Worm (Caenorhabditis elegans): Measurements from ENCODE around the gene irld-49.

Gene irld-49

DNA sequence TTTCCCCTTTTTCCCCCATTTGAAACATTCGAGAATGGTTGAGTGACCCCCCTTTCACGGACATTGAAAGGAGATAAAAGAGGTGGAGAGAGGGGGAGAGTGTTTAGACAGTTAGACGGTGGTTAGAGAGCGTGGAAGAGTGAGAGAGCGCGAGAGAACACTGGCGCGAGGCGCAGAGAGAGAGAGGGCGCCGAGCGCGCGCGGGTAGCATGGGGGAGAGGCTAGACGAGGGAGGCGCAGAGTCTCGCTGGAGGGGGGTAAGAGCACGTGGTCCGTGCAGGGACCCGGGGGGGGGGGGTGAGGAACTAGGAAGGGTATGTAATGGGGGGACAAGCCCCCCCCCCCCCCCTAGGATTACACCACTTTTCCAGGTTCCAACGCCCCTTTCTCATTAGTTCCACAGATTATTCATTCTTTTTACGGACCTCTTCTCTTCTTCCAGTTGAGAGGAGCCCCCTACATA, 30.0 kb downstream of the irld-49 start (continued):
- TF ChIP-seq alr-1 (tag; optimal IDR thresholded peaks at IDR 0.05), result no peak
- peak; percentile 96 for TF ChIP-seq ztf-4 (tag; optimal IDR thresholded peaks at IDR 0.05)
- TF ChIP-seq C34F6.9 (tag; optimal IDR thresholded peaks at IDR 0.05), result peak; percentile 90
- no peak for TF ChIP-seq lin-39 (tag; optimal IDR thresholded peaks at IDR 0.05)
- TF ChIP-seq lin-13 (GFP tag; optimal IDR thresholded peaks at IDR 0.05), result peak; percentile 96
- TF ChIP-seq nhr-77 (tag; optimal IDR thresholded peaks at IDR 0.05), result peak; percentile 30
- TF ChIP-seq unc-62 (GFP tag; optimal IDR thresholded peaks at IDR 0.05), result peak; percentile 16
- TF ChIP-seq nhr-129 (tag; optimal IDR thresholded peaks at IDR 0.05), result peak; percentile 90
- TF ChIP-seq snpc-4 (tag; optimal IDR thresholded peaks at IDR 0.05), result peak; percentile 72
- peak; percentile 49 for TF ChIP-seq elt-1 (tag; optimal IDR thresholded peaks at IDR 0.05)
- TF ChIP-seq lin-11 (tag; optimal IDR thresholded peaks at IDR 0.05), result peak; percentile 86

- TF ChIP-seq fos-1 (tag; optimal IDR thresholded peaks at IDR 0.05), result peak; percentile 69
- TF ChIP-seq crh-2 (tag; optimal IDR thresholded peaks at IDR 0.05), result peak; percentile 68
- no peak for TF ChIP-seq nhr-21 (tag; optimal IDR thresholded peaks at IDR 0.05)
- peak; percentile 66 for TF ChIP-seq nhr-25 (tag; optimal IDR thresholded peaks at IDR 0.05)
- TF ChIP-seq nhr-12 (tag; optimal IDR thresholded peaks at IDR 0.05), result no peak
- no peak for TF ChIP-seq aly-2 (tag; optimal IDR thresholded peaks at IDR 0.05)
- no peak for TF ChIP-seq nhr-23 (tag; optimal IDR thresholded peaks at IDR 0.05)
- peak in 1 of 2 experiments; percentile 3 for TF ChIP-seq mdl-1 (tag; optimal IDR thresholded peaks at IDR 0.05)
- TF ChIP-seq ztf-11 (tag; optimal IDR thresholded peaks at IDR 0.05), result no peak
- TF ChIP-seq nhr-237 (tag; optimal IDR thresholded peaks at IDR 0.05), result no peak
- TF ChIP-seq ztf-1 (GFP tag; conservative IDR thresholded peaks at IDR 0.05), result no peak
- no peak for TF ChIP-seq nhr-77 (tag; optimal IDR thresholded peaks at IDR 0.05)
- TF ChIP-seq ZK546.5 (tag; optimal IDR thresholded peaks at IDR 0.05), result no peak
- TF ChIP-seq sma-9 (GFP tag; optimal IDR thresholded peaks at IDR 0.05), result peak; percentile 44
- TF ChIP-seq sma-9 (tag; optimal IDR thresholded peaks at IDR 0.05), result no peak
- peak in 1 of 2 experiments; percentile 24 for TF ChIP-seq lsy-2 (tag; optimal IDR thresholded peaks at IDR 0.05)
- no peak for TF ChIP-seq C34F6.9 (tag; optimal IDR thresholded peaks at IDR 0.05)
- no peak for TF ChIP-seq elt-3 (tag; optimal IDR thresholded peaks at IDR 0.05)
- no peak for TF ChIP-seq ceh-82 (tag; optimal IDR thresholded peaks at IDR 0.05)
- TF ChIP-seq unc-62 (GFP tag; optimal IDR thresholded peaks at IDR 0.05), result no peak
- no peak for TF ChIP-seq skn-1 (tag; optimal IDR thresholded peaks at IDR 0.05)
- TF ChIP-seq gmeb-1 (tag; optimal IDR thresholded peaks at IDR 0.05), result peak; percentile 35
- TF ChIP-seq egl-27 (tag; optimal IDR thresholded peaks at IDR 0.05), result no peak
- TF ChIP-seq zag-1 (tag; optimal IDR thresholded peaks at IDR 0.05), result no peak
Observed at ce11 chrII:2975561-2976230, 31.7 kb downstream of the irld-49 start.

ce11 chrII:2976597-2976996, 32.6 kb downstream of the irld-49 start, which contains the start of gene nhr-88:
Gene nhr-88, plus strand, starts transcription at chrII:2976639.
- TF ChIP-seq nhr-25 (tag; optimal IDR thresholded peaks at IDR 0.05), result no peak
- TF ChIP-seq fos-1 (tag; optimal IDR thresholded peaks at IDR 0.05), result no peak
- no peak for TF ChIP-seq peb-1 (tag; optimal IDR thresholded peaks at IDR 0.05)
- no peak for TF ChIP-seq unc-62 (GFP tag; optimal IDR thresholded peaks at IDR 0.05)
- no peak for TF ChIP-seq alr-1 (tag; optimal IDR thresholded peaks at IDR 0.05)
- no peak for TF ChIP-seq sem-4 (tag; optimal IDR thresholded peaks at IDR 0.05)
- no peak for TF ChIP-seq snpc-4 (tag; optimal IDR thresholded peaks at IDR 0.05)
- TF ChIP-seq aly-2 (tag; optimal IDR thresholded peaks at IDR 0.05), result no peak
- TF ChIP-seq blmp-1 (tag; optimal IDR thresholded peaks at IDR 0.05; ENCODE audit: insufficient read depth), result no peak
- TF ChIP-seq mdl-1 (tag; optimal IDR thresholded peaks at IDR 0.05), result peak in 1 of 2 experiments; percentile 35
- no peak for TF ChIP-seq ztf-11 (tag; optimal IDR thresholded peaks at IDR 0.05)
- no peak for TF ChIP-seq lin-39 (tag; optimal IDR thresholded peaks at IDR 0.05)
- TF ChIP-seq gmeb-1 (tag; optimal IDR thresholded peaks at IDR 0.05), result no peak
- peak; percentile 27 for TF ChIP-seq crh-2 (tag; optimal IDR thresholded peaks at IDR 0.05)
- TF ChIP-seq ceh-82 (tag; optimal IDR thresholded peaks at IDR 0.05), result no peak
- no peak for TF ChIP-seq nhr-23 (tag; optimal IDR thresholded peaks at IDR 0.05)
- no peak for TF ChIP-seq ZK546.5 (tag; optimal IDR thresholded peaks at IDR 0.05)
- TF ChIP-seq ztf-4 (tag; optimal IDR thresholded peaks at IDR 0.05), result no peak
- TF ChIP-seq ztf-1 (GFP tag; conservative IDR thresholded peaks at IDR 0.05), result no peak
- no peak for TF ChIP-seq skn-1 (tag; optimal IDR thresholded peaks at IDR 0.05)
- TF ChIP-seq egl-27 (tag; optimal IDR thresholded peaks at IDR 0.05), result peak; percentile 11
- TF ChIP-seq elt-1 (tag; optimal IDR thresholded peaks at IDR 0.05), result no peak
- peak; percentile 19 for TF ChIP-seq nhr-129 (tag; optimal IDR thresholded peaks at IDR 0.05)
- peak; percentile 11 for TF ChIP-seq F13H6.1 (tag; optimal IDR thresholded peaks at IDR 0.05)
- no peak for TF ChIP-seq nhr-237 (tag; optimal IDR thresholded peaks at IDR 0.05)
- peak; percentile 72 for TF ChIP-seq ama-1 (optimal IDR thresholded peaks at IDR 0.05)
- TF ChIP-seq lin-11 (tag; optimal IDR thresholded peaks at IDR 0.05), result peak; percentile 53
- TF ChIP-seq R02D3.7 (tag; optimal IDR thresholded peaks at IDR 0.05), result no peak
- no peak for TF ChIP-seq nhr-10 (tag; optimal IDR thresholded peaks at IDR 0.05)
- TF ChIP-seq nhr-21 (tag; optimal IDR thresholded peaks at IDR 0.05), result no peak
- peak; percentile 13 for TF ChIP-seq Y55F3AM.14 (GFP tag; optimal IDR thresholded peaks at IDR 0.05)
- TF ChIP-seq nhr-6 (tag; optimal IDR thresholded peaks at IDR 0.05), result no peak
- TF ChIP-seq sma-9 (GFP tag; optimal IDR thresholded peaks at IDR 0.05), result peak; percentile 31
- TF ChIP-seq sma-9 (tag; optimal IDR thresholded peaks at IDR 0.05), result no peak
- TF ChIP-seq elt-3 (tag; optimal IDR thresholded peaks at IDR 0.05), result no peak
- TF ChIP-seq C34F6.9 (tag; optimal IDR thresholded peaks at IDR 0.05), result peak; percentile 4
- TF ChIP-seq unc-55 (GFP tag; optimal IDR thresholded peaks at IDR 0.05), result peak; percentile 36
- no peak for TF ChIP-seq nhr-11 (tag; optimal IDR thresholded peaks at IDR 0.05)
- TF ChIP-seq mab-5 (tag; optimal IDR thresholded peaks at IDR 0.05), result no peak
- TF ChIP-seq unc-39 (tag; optimal IDR thresholded peaks at IDR 0.05), result no peak
